Fruit fly (Drosophila melanogaster): ENCODE measurements around the gene Naglu.

- peak; percentile 52 for TF ChIP-seq Myc (optimal IDR thresholded peaks at IDR 0.05)
- TF ChIP-seq usp (GFP tag; optimal IDR thresholded peaks at IDR 0.05) = no peak
- TF ChIP-seq psq (GFP tag; optimal IDR thresholded peaks at IDR 0.05) = no peak
- no peak for TF ChIP-seq CrebA (GFP tag; optimal IDR thresholded peaks at IDR 0.05; ENCODE audit: borderline replicate concordance)
- peak; percentile 13 for TF ChIP-seq h (GFP tag; optimal IDR thresholded peaks at IDR 0.05)
- peak; percentile 15 for TF ChIP-seq Hnf4 (GFP tag; optimal IDR thresholded peaks at IDR 0.05)
- no peak for TF ChIP-seq CG32264 (GFP tag; optimal IDR thresholded peaks at IDR 0.05)
- TF ChIP-seq Mio (GFP tag; optimal IDR thresholded peaks at IDR 0.05) = no peak
- TF ChIP-seq foxo (GFP tag; optimal IDR thresholded peaks at IDR 0.05) = peak in 1 of 2 experiments; percentile 18
- TF ChIP-seq CG9705 (GFP tag; optimal IDR thresholded peaks at IDR 0.05) = no peak
These were observed 3.5 kb upstream of the Naglu start, which contains the start of the genes CG13398 and Akap200 for dm6 chr2L:8414887-8415883.
